Worm (Caenorhabditis elegans): Measurements from ENCODE around the gene srj-27.

DNA sequence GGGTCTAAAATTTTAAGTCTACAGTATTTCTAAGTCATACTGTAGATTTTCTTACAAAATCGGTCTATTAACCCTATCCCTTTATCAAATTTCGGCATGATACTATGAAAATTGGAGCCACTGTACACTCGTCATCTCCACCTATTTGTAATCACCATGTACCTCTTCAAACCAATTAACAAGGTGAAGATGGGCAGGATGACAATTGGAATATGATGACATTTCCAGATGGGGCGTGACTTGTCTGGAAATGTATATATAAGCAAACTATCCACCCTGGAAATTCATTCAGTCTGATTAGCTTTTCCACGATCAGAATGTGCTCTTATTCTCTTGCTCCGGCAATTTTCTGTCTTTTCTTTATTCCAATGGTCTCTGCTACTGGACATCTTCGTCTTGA, 18.1 kb downstream of the srj-27 start, which contains the start of gene Y75B12A.2:
- TF ChIP-seq pha-4 (tag; optimal IDR thresholded peaks at IDR 0.05) (no peak), ces-1 (GFP tag; optimal IDR thresholded peaks at IDR 0.05) (no peak), elt-3 (tag; optimal IDR thresholded peaks at IDR 0.05) (no peak), unc-39 (tag; optimal IDR thresholded peaks at IDR 0.05) (no peak), sptf-1 (tag; optimal IDR thresholded peaks at IDR 0.05) (no peak)

All from whole organism, mixed stage, embryonic.